Fruit fly (Drosophila melanogaster): Measurements from ENCODE around the gene CG14312.

Gene CG14312

dm6 chr3R:18277406-18277805 is 5.9 kb downstream of the CG14312 start:
- TF ChIP-seq insv (optimal IDR thresholded peaks at IDR 0.05) (no peak), h (optimal IDR thresholded peaks at IDR 0.05) (no peak), Sin3A (optimal IDR thresholded peaks at IDR 0.05) (no peak), Myc (optimal IDR thresholded peaks at IDR 0.05) (no peak), ttk (optimal IDR thresholded peaks at IDR 0.05) (no peak), psq (optimal IDR thresholded peaks at IDR 0.05) (no peak)

- no peak for TF ChIP-seq insv (optimal IDR thresholded peaks at IDR 0.05)
- no peak for TF ChIP-seq psq (optimal IDR thresholded peaks at IDR 0.05)
- TF ChIP-seq ttk (optimal IDR thresholded peaks at IDR 0.05): no peak
- no peak for TF ChIP-seq Myc (optimal IDR thresholded peaks at IDR 0.05)
- TF ChIP-seq Sin3A (optimal IDR thresholded peaks at IDR 0.05): no peak
- TF ChIP-seq h (optimal IDR thresholded peaks at IDR 0.05): no peak
Measured at dm6 chr3R:18276688-18277087, 6.6 kb downstream of the CG14312 start.

- TF ChIP-seq ttk (optimal IDR thresholded peaks at IDR 0.05) (no peak), insv (optimal IDR thresholded peaks at IDR 0.05) (no peak), psq (optimal IDR thresholded peaks at IDR 0.05) (no peak), h (optimal IDR thresholded peaks at IDR 0.05) (no peak), Myc (optimal IDR thresholded peaks at IDR 0.05) (no peak), Sin3A (optimal IDR thresholded peaks at IDR 0.05) (no peak)
Measured at dm6 chr3R:18275113-18275782, 8.1 kb downstream of the CG14312 start.

- no peak for TF ChIP-seq ttk (optimal IDR thresholded peaks at IDR 0.05)
- no peak for TF ChIP-seq insv (optimal IDR thresholded peaks at IDR 0.05)
- TF ChIP-seq psq (optimal IDR thresholded peaks at IDR 0.05): no peak
- no peak for TF ChIP-seq h (optimal IDR thresholded peaks at IDR 0.05)
- TF ChIP-seq Myc (optimal IDR thresholded peaks at IDR 0.05): no peak
- no peak for TF ChIP-seq Sin3A (optimal IDR thresholded peaks at IDR 0.05)
Measured at dm6 chr3R:18274328-18275098, 8.8 kb downstream of the CG14312 start, which contains the start of the genes Vps39 and eIF1A. Gene Vps39, minus strand, starts transcription at chr3R:18274446. Gene eIF1A, plus strand, starts transcription at chr3R:18274665.

- no peak for TF ChIP-seq Myc (optimal IDR thresholded peaks at IDR 0.05)
- TF ChIP-seq psq (optimal IDR thresholded peaks at IDR 0.05): no peak
- TF ChIP-seq h (optimal IDR thresholded peaks at IDR 0.05): no peak
- no peak for TF ChIP-seq insv (optimal IDR thresholded peaks at IDR 0.05)
- no peak for TF ChIP-seq ttk (optimal IDR thresholded peaks at IDR 0.05)
- TF ChIP-seq Sin3A (optimal IDR thresholded peaks at IDR 0.05): no peak
Measured at dm6 chr3R:18269744-18270348, 13.5 kb downstream of the CG14312 start.

- TF ChIP-seq psq (optimal IDR thresholded peaks at IDR 0.05) (no peak), Myc (optimal IDR thresholded peaks at IDR 0.05) (no peak), insv (optimal IDR thresholded peaks at IDR 0.05) (no peak), Sin3A (optimal IDR thresholded peaks at IDR 0.05) (no peak), h (optimal IDR thresholded peaks at IDR 0.05) (no peak), ttk (optimal IDR thresholded peaks at IDR 0.05) (no peak)
Measured at dm6 chr3R:18267489-18267888, 15.8 kb downstream of the CG14312 start, which contains the start of gene CG18599. Gene CG18599, plus strand, starts transcription at chr3R:18267789.

- no peak for TF ChIP-seq Sin3A (optimal IDR thresholded peaks at IDR 0.05)
Measured at dm6 chr3R:18266665-18267064, 16.7 kb downstream of the CG14312 start.

- no peak for TF ChIP-seq Myc (optimal IDR thresholded peaks at IDR 0.05)
- no peak for TF ChIP-seq Sin3A (optimal IDR thresholded peaks at IDR 0.05)
- no peak for TF ChIP-seq psq (optimal IDR thresholded peaks at IDR 0.05)
- no peak for TF ChIP-seq h (optimal IDR thresholded peaks at IDR 0.05)
- TF ChIP-seq insv (optimal IDR thresholded peaks at IDR 0.05): no peak
- no peak for TF ChIP-seq ttk (optimal IDR thresholded peaks at IDR 0.05)
Measured at dm6 chr3R:18265275-18265674, 18.1 kb downstream of the CG14312 start.

dm6 chr3R:18261602-18262001 is 21.7 kb downstream of the CG14312 start:
- TF ChIP-seq Myc (optimal IDR thresholded peaks at IDR 0.05) (no peak), psq (optimal IDR thresholded peaks at IDR 0.05) (no peak), h (optimal IDR thresholded peaks at IDR 0.05) (no peak), insv (optimal IDR thresholded peaks at IDR 0.05) (no peak), Sin3A (optimal IDR thresholded peaks at IDR 0.05) (no peak), ttk (optimal IDR thresholded peaks at IDR 0.05) (no peak)

- no peak for TF ChIP-seq ttk (optimal IDR thresholded peaks at IDR 0.05)
- no peak for TF ChIP-seq insv (optimal IDR thresholded peaks at IDR 0.05)
- no peak for TF ChIP-seq psq (optimal IDR thresholded peaks at IDR 0.05)
- TF ChIP-seq h (optimal IDR thresholded peaks at IDR 0.05): no peak
- no peak for TF ChIP-seq Sin3A (optimal IDR thresholded peaks at IDR 0.05)
- no peak for TF ChIP-seq Myc (optimal IDR thresholded peaks at IDR 0.05)
Measured at dm6 chr3R:18260016-18260415, 23.3 kb downstream of the CG14312 start.

dm6 chr3R:18255281-18255680 is 28.0 kb downstream of the CG14312 start, which contains the start of the genes Ada2a, Polr2D, Tgs1 and moi:
Gene Ada2a, minus strand, starts transcription at chr3R:18255487.
Gene Polr2D, minus strand, starts transcription at chr3R:18255487.
Gene Tgs1, plus strand, starts transcription at chr3R:18255530.
Gene moi, plus strand, starts transcription at chr3R:18255530.
- TF ChIP-seq Myc (optimal IDR thresholded peaks at IDR 0.05): no peak
- no peak for TF ChIP-seq ttk (optimal IDR thresholded peaks at IDR 0.05)
- TF ChIP-seq h (optimal IDR thresholded peaks at IDR 0.05): no peak
- TF ChIP-seq Sin3A (optimal IDR thresholded peaks at IDR 0.05): no peak
- no peak for TF ChIP-seq psq (optimal IDR thresholded peaks at IDR 0.05)
- TF ChIP-seq insv (optimal IDR thresholded peaks at IDR 0.05): no peak

dm6 chr3R:18252578-18252977 is 30.8 kb downstream of the CG14312 start, which contains the start of gene CG12320:
Gene CG12320, minus strand, starts transcription at chr3R:18252734.
- TF ChIP-seq ttk (optimal IDR thresholded peaks at IDR 0.05) (no peak), Myc (optimal IDR thresholded peaks at IDR 0.05) (no peak), psq (optimal IDR thresholded peaks at IDR 0.05) (no peak), Sin3A (optimal IDR thresholded peaks at IDR 0.05) (no peak), insv (optimal IDR thresholded peaks at IDR 0.05) (no peak), h (optimal IDR thresholded peaks at IDR 0.05) (no peak)
